Worm (Caenorhabditis elegans) whole organism, late embryonic: ENCODE data around the gene T27A10.6.

Experiments used
- K02D7.2 ChIP-seq: sonication (generic microtip); optimal IDR thresholded peaks from 2 replicates; lab custom pipeline; 2017; ENCODE audit warnings: mild to moderate bottlenecking, missing genetic modification characterization, missing compliant biosample characterization
- nfya-1 ChIP-seq: sonication (generic microtip); optimal IDR thresholded peaks from 2 replicates; lab custom pipeline; 2017; ENCODE audit warnings: missing genetic modification characterization, mild to moderate bottlenecking, missing compliant biosample characterization, antibody characterized with exemption, moderate library complexity
- nhr-11 ChIP-seq: fragments of 150-350 bp; optimal IDR thresholded peaks from 2 replicates; lab custom pipeline; 2014; ENCODE audit warnings: missing biosample characterization, missing genetic modification characterization
- pqm-1 ChIP-seq: sonication (generic microtip); optimal IDR thresholded peaks from 2 replicates; lab custom pipeline; 2016; ENCODE audit warnings: missing genetic modification characterization, missing compliant biosample characterization
- unc-86 ChIP-seq: sonication (generic microtip); optimal IDR thresholded peaks from 2 replicates; lab custom pipeline; 2016; ENCODE audit warnings: missing genetic modification characterization, missing compliant biosample characterization
- zip-5 ChIP-seq: sonication (generic microtip); optimal IDR thresholded peaks from 2 replicates; lab custom pipeline; 2016; ENCODE audit warnings: missing genetic modification characterization, missing compliant biosample characterization

- TF ChIP-seq zip-5 (no peak), pqm-1 (tag; lab: Kevin White, UChicago) (no peak), nhr-11 (tag; lab: Kevin White, UChicago) (no peak), K02D7.2 (tag; lab: Kevin White, UChicago) (no peak), nfya-1 (tag; lab: Kevin White, UChicago) (no peak), unc-86 (tag; lab: Kevin White, UChicago) (no peak)
Measured at ce11 chrX:3631550-3631949, 35.4 kb upstream of the T27A10.6 start.
